Worm (Caenorhabditis elegans): ENCODE results near the gene lgx-1.

DNA sequence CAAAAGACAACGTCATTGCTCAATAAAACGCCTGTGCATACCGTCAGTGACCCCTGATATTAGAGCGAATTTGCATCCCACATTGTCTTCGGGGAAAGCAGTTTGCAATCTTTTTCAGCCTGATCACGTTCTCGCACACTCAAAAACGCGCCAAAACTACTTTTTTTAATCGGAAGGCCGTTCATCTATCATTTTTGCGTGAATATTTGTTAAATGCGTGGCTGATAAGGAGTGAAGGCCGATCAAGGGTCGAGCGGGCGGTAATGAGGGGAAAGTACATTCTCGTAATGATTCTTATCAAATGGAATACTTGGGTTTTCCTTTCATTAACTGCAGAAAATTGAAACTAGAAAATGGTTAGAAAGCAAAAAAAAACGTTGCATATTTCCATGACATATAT is 14.1 kb downstream of the lgx-1 start:
- TF ChIP-seq cog-1 (tag; optimal IDR thresholded peaks at IDR 0.05) (no peak), flt-1 (GFP tag; IDR thresholded peaks at IDR 0.05) (no peak), ref-1 (GFP tag; conservative IDR thresholded peaks at IDR 0.05) (no peak), ztf-23 (GFP tag; IDR thresholded peaks at IDR 0.05) (no peak), T22C8.4 (GFP tag; IDR thresholded peaks at IDR 0.05) (no peak), klf-2 (GFP tag; conservative IDR thresholded peaks at IDR 0.05) (no peak)
